Worm (Caenorhabditis elegans): ENCODE results near the gene atf-2.

Gene atf-2

ce11 chrII:8751686-8752085 is at the start of gene atf-2:
Gene atf-2 (plus strand): TSS chrII:8751986.
- TF ChIP-seq B0310.2 (tag; optimal IDR thresholded peaks at IDR 0.05): no peak
- no peak for TF ChIP-seq hnd-1 (tag; optimal IDR thresholded peaks at IDR 0.05)
- TF ChIP-seq sea-1 (GFP tag; conservative IDR thresholded peaks at IDR 0.05): no peak
- no peak for TF ChIP-seq ets-7 (tag; optimal IDR thresholded peaks at IDR 0.05)
- no peak for TF ChIP-seq hmbx-1 (tag; optimal IDR thresholded peaks at IDR 0.05)
- TF ChIP-seq tbx-37 (GFP tag; conservative IDR thresholded peaks at IDR 0.05): no peak
- TF ChIP-seq tra-4 (tag; optimal IDR thresholded peaks at IDR 0.05): no peak
- TF ChIP-seq hmg-4 (GFP tag; optimal IDR thresholded peaks at IDR 0.05): no peak
- no peak for TF ChIP-seq scrt-1 (GFP tag; IDR thresholded peaks at IDR 0.05)
- no peak for TF ChIP-seq tbx-11 (GFP tag; IDR thresholded peaks at IDR 0.05)
- TF ChIP-seq ceh-13 (GFP tag; optimal IDR thresholded peaks at IDR 0.05): no peak
- TF ChIP-seq flt-1 (GFP tag; IDR thresholded peaks at IDR 0.05): no peak
- no peak for TF ChIP-seq ama-1 (optimal IDR thresholded peaks at IDR 0.05)
- TF ChIP-seq pes-1 (GFP tag; IDR thresholded peaks at IDR 0.05): no peak
- no peak for TF ChIP-seq F13C5.2 (tag; optimal IDR thresholded peaks at IDR 0.05)
- no peak for TF ChIP-seq aly-1 (tag; optimal IDR thresholded peaks at IDR 0.05)

ce11 chrII:8703729-8704128 is 48.1 kb upstream of the atf-2 start, which contains the start of gene ceh-7:
Gene ceh-7 (minus strand): TSS chrII:8703829.
- TF ChIP-seq B0310.2 (tag; optimal IDR thresholded peaks at IDR 0.05) (no peak), aly-1 (tag; optimal IDR thresholded peaks at IDR 0.05) (no peak), ceh-13 (GFP tag; optimal IDR thresholded peaks at IDR 0.05) (no peak), ets-7 (tag; optimal IDR thresholded peaks at IDR 0.05) (no peak), sea-1 (GFP tag; conservative IDR thresholded peaks at IDR 0.05) (no peak), tra-4 (tag; optimal IDR thresholded peaks at IDR 0.05) (no peak), tbx-11 (GFP tag; IDR thresholded peaks at IDR 0.05) (no peak), hmg-4 (GFP tag; optimal IDR thresholded peaks at IDR 0.05) (no peak), F13C5.2 (tag; optimal IDR thresholded peaks at IDR 0.05) (no peak), tbx-37 (GFP tag; conservative IDR thresholded peaks at IDR 0.05) (no peak), pes-1 (GFP tag; IDR thresholded peaks at IDR 0.05) (no peak), hnd-1 (tag; optimal IDR thresholded peaks at IDR 0.05) (no peak), hmbx-1 (tag; optimal IDR thresholded peaks at IDR 0.05) (no peak), flt-1 (GFP tag; IDR thresholded peaks at IDR 0.05) (no peak), ama-1 (optimal IDR thresholded peaks at IDR 0.05) (no peak), scrt-1 (GFP tag; IDR thresholded peaks at IDR 0.05) (no peak)

- TF ChIP-seq sea-1 (GFP tag; conservative IDR thresholded peaks at IDR 0.05) (no peak), ama-1 (optimal IDR thresholded peaks at IDR 0.05) (no peak), B0310.2 (tag; optimal IDR thresholded peaks at IDR 0.05) (no peak), hnd-1 (tag; optimal IDR thresholded peaks at IDR 0.05) (no peak), tbx-11 (GFP tag; IDR thresholded peaks at IDR 0.05) (no peak), ets-7 (tag; optimal IDR thresholded peaks at IDR 0.05) (no peak), scrt-1 (GFP tag; IDR thresholded peaks at IDR 0.05) (no peak), hmbx-1 (tag; optimal IDR thresholded peaks at IDR 0.05) (no peak), tbx-37 (GFP tag; conservative IDR thresholded peaks at IDR 0.05) (no peak), hmg-4 (GFP tag; optimal IDR thresholded peaks at IDR 0.05) (no peak), pes-1 (GFP tag; IDR thresholded peaks at IDR 0.05) (no peak), ceh-13 (GFP tag; optimal IDR thresholded peaks at IDR 0.05) (no peak), ceh-36 (tag; optimal IDR thresholded peaks at IDR 0.05) (no peak), flt-1 (GFP tag; IDR thresholded peaks at IDR 0.05) (no peak)
Observed at ce11 chrII:8704413-8704874, 47.3 kb upstream of the atf-2 start, which contains the start of gene prx-5. Gene prx-5 (plus strand): TSS chrII:8704824.

ce11 chrII:8707024-8707423 is 44.8 kb upstream of the atf-2 start, which contains the start of gene cup-16:
Gene cup-16 (plus strand): TSS chrII:8707155.
- TF ChIP-seq B0310.2 (tag; optimal IDR thresholded peaks at IDR 0.05): no peak

ce11 chrII:8710317-8710716 is 41.5 kb upstream of the atf-2 start, which contains the start of gene srg-15:
Gene srg-15 (minus strand): TSS chrII:8710417.
- TF ChIP-seq hmbx-1 (tag; optimal IDR thresholded peaks at IDR 0.05) (no peak), ceh-13 (GFP tag; optimal IDR thresholded peaks at IDR 0.05) (no peak), F13C5.2 (tag; optimal IDR thresholded peaks at IDR 0.05) (no peak), tra-4 (tag; optimal IDR thresholded peaks at IDR 0.05) (no peak), pes-1 (GFP tag; IDR thresholded peaks at IDR 0.05) (no peak), ama-1 (optimal IDR thresholded peaks at IDR 0.05) (no peak), scrt-1 (GFP tag; IDR thresholded peaks at IDR 0.05) (no peak), sea-1 (GFP tag; conservative IDR thresholded peaks at IDR 0.05) (no peak), tbx-37 (GFP tag; conservative IDR thresholded peaks at IDR 0.05) (no peak), hnd-1 (tag; optimal IDR thresholded peaks at IDR 0.05) (no peak), ets-7 (tag; optimal IDR thresholded peaks at IDR 0.05) (no peak), ceh-36 (tag; optimal IDR thresholded peaks at IDR 0.05) (no peak), B0310.2 (tag; optimal IDR thresholded peaks at IDR 0.05) (no peak), flt-1 (GFP tag; IDR thresholded peaks at IDR 0.05) (no peak), tbx-11 (GFP tag; IDR thresholded peaks at IDR 0.05) (no peak), aly-1 (tag; optimal IDR thresholded peaks at IDR 0.05) (no peak), hmg-4 (GFP tag; optimal IDR thresholded peaks at IDR 0.05) (no peak)

ce11 chrII:8714913-8715447 is 36.8 kb upstream of the atf-2 start, which contains the start of the genes rab-21 and T01B7.13:
Gene rab-21 (minus strand): TSS chrII:8715013.
Gene T01B7.13 (plus strand): TSS chrII:8715397.
- TF ChIP-seq hmg-4 (GFP tag; optimal IDR thresholded peaks at IDR 0.05): no peak
- no peak for TF ChIP-seq F13C5.2 (tag; optimal IDR thresholded peaks at IDR 0.05)
- no peak for TF ChIP-seq scrt-1 (GFP tag; IDR thresholded peaks at IDR 0.05)
- TF ChIP-seq pes-1 (GFP tag; IDR thresholded peaks at IDR 0.05): no peak
- TF ChIP-seq flt-1 (GFP tag; IDR thresholded peaks at IDR 0.05): no peak
- TF ChIP-seq B0310.2 (tag; optimal IDR thresholded peaks at IDR 0.05): no peak
- TF ChIP-seq aly-1 (tag; optimal IDR thresholded peaks at IDR 0.05): no peak
- TF ChIP-seq sea-1 (GFP tag; conservative IDR thresholded peaks at IDR 0.05): no peak
- no peak for TF ChIP-seq hnd-1 (tag; optimal IDR thresholded peaks at IDR 0.05)
- no peak for TF ChIP-seq tra-4 (tag; optimal IDR thresholded peaks at IDR 0.05)
- no peak for TF ChIP-seq tbx-11 (GFP tag; IDR thresholded peaks at IDR 0.05)
- TF ChIP-seq ets-7 (tag; optimal IDR thresholded peaks at IDR 0.05): no peak
- TF ChIP-seq tbx-37 (GFP tag; conservative IDR thresholded peaks at IDR 0.05): no peak
- no peak for TF ChIP-seq hmbx-1 (tag; optimal IDR thresholded peaks at IDR 0.05)
- no peak for TF ChIP-seq ama-1 (optimal IDR thresholded peaks at IDR 0.05)

All from whole organism, early embryonic.